Worm (Caenorhabditis elegans): ENCODE measurements around the gene ech-4.

ech-4 gene

ce11 chrII:10862749-10863656 lies 42.2 kb downstream of the ech-4 start:
- TF ChIP-seq fos-1 (tag; optimal IDR thresholded peaks at IDR 0.05) (no peak), ceh-63 (GFP tag; optimal IDR thresholded peaks at IDR 0.05) (no peak), hlh-17 (GFP tag; optimal IDR thresholded peaks at IDR 0.05; ENCODE audit: borderline replicate concordance) (no peak), tbx-2 (tag; optimal IDR thresholded peaks at IDR 0.05) (no peak), zag-1 (tag; optimal IDR thresholded peaks at IDR 0.05) (no peak), mdl-1 (tag; optimal IDR thresholded peaks at IDR 0.05) (no peak), blmp-1 (tag; optimal IDR thresholded peaks at IDR 0.05) (peak; percentile 93), ceh-8 (GFP tag; optimal IDR thresholded peaks at IDR 0.05) (no peak), skn-1 (tag; optimal IDR thresholded peaks at IDR 0.05) (no peak), nhr-19 (GFP tag; conservative IDR thresholded peaks at IDR 0.05) (no peak), alr-1 (tag; optimal IDR thresholded peaks at IDR 0.05; ENCODE audit: borderline replicate concordance) (no peak), nhr-237 (tag; optimal IDR thresholded peaks at IDR 0.05) (no peak), rnt-1 (tag; optimal IDR thresholded peaks at IDR 0.05) (peak; percentile 37), nhr-77 (tag; optimal IDR thresholded peaks at IDR 0.05) (no peak), ceh-90 (tag; optimal IDR thresholded peaks at IDR 0.05) (no peak), ama-1 (optimal IDR thresholded peaks at IDR 0.05) (no peak), ceh-82 (tag; optimal IDR thresholded peaks at IDR 0.05) (no peak), ztf-11 (tag; optimal IDR thresholded peaks at IDR 0.05) (no peak), dsc-1 (tag; optimal IDR thresholded peaks at IDR 0.05) (no peak), efl-1 (optimal IDR thresholded peaks at IDR 0.05) (peak in 1 of 2 experiments; percentile 7), efl-1 (GFP tag; optimal IDR thresholded peaks at IDR 0.05 in 1 of 2) (peak in 1 of 2 experiments; percentile 77), C04F5.9 (tag; optimal IDR thresholded peaks at IDR 0.05) (peak; percentile 17), sup-37 (GFP tag; optimal IDR thresholded peaks at IDR 0.05) (no peak), mef-2 (tag; optimal IDR thresholded peaks at IDR 0.05) (no peak), irx-1 (tag; optimal IDR thresholded peaks at IDR 0.05) (no peak), nhr-84 (tag; optimal IDR thresholded peaks at IDR 0.05) (no peak), efl-3 (GFP tag; optimal IDR thresholded peaks at IDR 0.05) (no peak), sptf-1 (tag; optimal IDR thresholded peaks at IDR 0.05) (no peak), vab-15 (tag; optimal IDR thresholded peaks at IDR 0.05) (no peak), grh-1 (GFP tag; IDR thresholded peaks at IDR 0.05) (no peak), lin-14 (GFP tag; optimal IDR thresholded peaks at IDR 0.05) (peak; percentile 61), elt-3 (tag; optimal IDR thresholded peaks at IDR 0.05) (peak in 1 of 6 experiments; percentile 19), fkh-10 (GFP tag; optimal IDR thresholded peaks at IDR 0.05) (no peak), lsy-2 (tag; optimal IDR thresholded peaks at IDR 0.05) (peak in 1 of 2 experiments; percentile 47), nhr-85 (tag) (peak; percentile 51), fkh-8 (tag; optimal IDR thresholded peaks at IDR 0.05) (no peak), nhr-12 (tag; optimal IDR thresholded peaks at IDR 0.05) (no peak), nhr-20 (tag; optimal IDR thresholded peaks at IDR 0.05) (peak; percentile 29), nhr-71 (tag; optimal IDR thresholded peaks at IDR 0.05) (peak; percentile 6), lin-13 (GFP tag; optimal IDR thresholded peaks at IDR 0.05) (no peak), ets-5 (GFP tag; IDR thresholded peaks at IDR 0.05) (no peak), snu-23 (GFP tag; optimal IDR thresholded peaks at IDR 0.05) (peak; percentile 36)

DNA sequence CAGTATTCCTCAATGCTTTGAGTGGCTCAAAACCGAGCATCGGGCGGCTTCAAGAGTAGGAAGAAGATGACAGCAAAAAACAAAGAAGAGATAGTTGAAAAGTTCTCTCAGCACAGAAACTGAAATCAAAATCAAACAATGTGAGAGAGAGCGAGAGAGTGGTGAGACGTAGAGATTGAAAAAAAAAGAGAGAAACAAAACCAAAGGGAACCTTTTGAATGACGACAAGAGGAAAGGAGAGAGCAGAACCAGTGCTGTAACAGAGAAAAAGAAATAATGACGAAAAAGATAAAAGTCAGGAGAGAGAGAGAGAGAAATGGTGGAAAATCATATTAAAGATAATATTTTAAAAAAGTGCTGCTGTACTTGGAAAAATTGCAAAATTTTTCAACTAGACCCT lies 46.4 kb downstream of the ech-4 start:
- TF ChIP-seq fkh-8 (tag; optimal IDR thresholded peaks at IDR 0.05) (no peak), nhr-11 (tag; optimal IDR thresholded peaks at IDR 0.05) (no peak), mep-1 (tag; optimal IDR thresholded peaks at IDR 0.05) (peak; percentile 55), snu-23 (GFP tag; optimal IDR thresholded peaks at IDR 0.05) (peak; percentile 51), C04F5.9 (tag; optimal IDR thresholded peaks at IDR 0.05) (peak; percentile 90), lin-35 (GFP tag; optimal IDR thresholded peaks at IDR 0.05) (peak; percentile 0 to 8), nhr-20 (tag; optimal IDR thresholded peaks at IDR 0.05) (peak; percentile 51), lin-13 (GFP tag; optimal IDR thresholded peaks at IDR 0.05) (no peak), unc-86 (tag; optimal IDR thresholded peaks at IDR 0.05) (no peak), aha-1 (tag; optimal IDR thresholded peaks at IDR 0.05) (no peak), lin-14 (GFP tag; optimal IDR thresholded peaks at IDR 0.05) (peak; percentile 59), isw-1 (GFP tag; IDR thresholded peaks at IDR 0.05) (no peak), nhr-47 (tag; optimal IDR thresholded peaks at IDR 0.05) (peak; percentile 14), efl-1 (optimal IDR thresholded peaks at IDR 0.05) (peak; percentile 33 to 42), efl-1 (GFP tag; optimal IDR thresholded peaks at IDR 0.05 in 1 of 2) (no peak), pqm-1 (tag; optimal IDR thresholded peaks at IDR 0.05) (no peak), elt-2 (tag; optimal IDR thresholded peaks at IDR 0.05) (peak; percentile 11), mef-2 (tag; optimal IDR thresholded peaks at IDR 0.05) (no peak), fkh-10 (GFP tag; optimal IDR thresholded peaks at IDR 0.05) (no peak), ama-1 (optimal IDR thresholded peaks at IDR 0.05) (no peak), ceh-82 (tag; optimal IDR thresholded peaks at IDR 0.05) (peak in 1 of 3 experiments; percentile 11), nhr-71 (tag; optimal IDR thresholded peaks at IDR 0.05) (peak; percentile 57)
